Fruit fly (Drosophila melanogaster) whole organism, embryonic: ENCODE measurements around the gene CG13049.

Experiments
- Bdp1 ChIP-seq: fragments of 200-800 bp; sonication (Bioruptor generic); optimal IDR thresholded peaks from 3 replicates; lab custom pipeline; 2016; ENCODE audit warnings: missing biosample characterization, missing genetic modification characterization
- CG11398 ChIP-seq: fragments of 200-800 bp; sonication (Bioruptor generic); optimal IDR thresholded peaks from 2 replicates; lab custom pipeline; 2016; ENCODE audit warnings: missing biosample characterization, missing genetic modification characterization
- CG12744 ChIP-seq: fragments of 200-800 bp; sonication (Bioruptor generic); optimal IDR thresholded peaks from 2 replicates; lab custom pipeline; 2016; ENCODE audit warnings: missing biosample characterization, missing genetic modification characterization
- CG12942 ChIP-seq: fragments of 200-800 bp; sonication (Bioruptor generic); optimal IDR thresholded peaks from 3 replicates; lab custom pipeline; 2016; ENCODE audit warnings: missing biosample characterization, missing genetic modification characterization
- CG1647 ChIP-seq: fragments of 200-800 bp; sonication (Bioruptor generic); optimal IDR thresholded peaks from 3 replicates; lab custom pipeline; 2016; ENCODE audit warnings: missing biosample characterization, missing genetic modification characterization
- CG16863 ChIP-seq: fragments of 200-800 bp; sonication (Bioruptor generic); optimal IDR thresholded peaks from 3 replicates; lab custom pipeline; 2016; ENCODE audit warnings: missing biosample characterization, missing genetic modification characterization
- CG18619 ChIP-seq: fragments of 200-800 bp; sonication (Bioruptor generic); optimal IDR thresholded peaks from 3 replicates; lab custom pipeline; 2017; ENCODE audit warnings: missing biosample characterization, mild to moderate bottlenecking, missing genetic modification characterization
- CG30403 ChIP-seq: fragments of 200-800 bp; sonication (Bioruptor generic); optimal IDR thresholded peaks from 3 replicates; lab custom pipeline; 2016; ENCODE audit warnings: missing biosample characterization, missing genetic modification characterization
- CG3281 ChIP-seq: fragments of 200-800 bp; sonication (Bioruptor generic); optimal IDR thresholded peaks from 3 replicates; lab custom pipeline; 2017; ENCODE audit warnings: missing biosample characterization, mild to moderate bottlenecking, missing genetic modification characterization
- CG34224 ChIP-seq: fragments of 200-800 bp; sonication (Bioruptor generic); IDR thresholded peaks from 3 replicates; pipeline ENCODE4 v1.3.6; 2022; ENCODE audit warnings: missing biosample characterization, missing genetic modification characterization; ENCODE audit not compliant: partially characterized antibody
- CG4707 ChIP-seq: fragments of 200-800 bp; sonication (Bioruptor generic); optimal IDR thresholded peaks from 2 replicates; lab custom pipeline; 2018; ENCODE audit warnings: missing biosample characterization, mild to moderate bottlenecking, missing genetic modification characterization, moderate library complexity
- CG4820 ChIP-seq: fragments of 200-800 bp; sonication (Bioruptor generic); optimal IDR thresholded peaks from 3 replicates; lab custom pipeline; 2016; ENCODE audit warnings: missing biosample characterization, missing genetic modification characterization
- CG7556 ChIP-seq: fragments of 200-800 bp; sonication (Bioruptor generic); optimal IDR thresholded peaks from 2 replicates; lab custom pipeline; 2017; ENCODE audit warnings: missing biosample characterization, mild to moderate bottlenecking, missing genetic modification characterization
- CG8089 ChIP-seq: fragments of 200-800 bp; sonication (Bioruptor generic); optimal IDR thresholded peaks from 3 replicates; lab custom pipeline; 2016; ENCODE audit warnings: missing biosample characterization, missing genetic modification characterization
- CG9817 ChIP-seq: fragments of 200-800 bp; sonication (Bioruptor generic); optimal IDR thresholded peaks from 2 replicates; lab custom pipeline; 2018; ENCODE audit warnings: missing biosample characterization, mild to moderate bottlenecking, missing genetic modification characterization, moderate library complexity
- Camta ChIP-seq: fragments of 200-800 bp; sonication (Bioruptor generic); optimal IDR thresholded peaks from 2 replicates; lab custom pipeline; 2016; ENCODE audit warnings: missing biosample characterization, missing genetic modification characterization
- Dref ChIP-seq: fragments of 200-800 bp; sonication (Bioruptor generic); IDR thresholded peaks from 2 replicates; pipeline ENCODE4 v1.3.6; 2022; ENCODE audit warnings: missing biosample characterization, missing genetic modification characterization
- Hand ChIP-seq: fragments of 200-800 bp; sonication (Bioruptor generic); optimal IDR thresholded peaks from 2 replicates; lab custom pipeline; 2017; ENCODE audit warnings: mild to moderate bottlenecking, missing biosample characterization, missing genetic modification reagents, missing genetic modification characterization
- Mes4 ChIP-seq: fragments of 200-800 bp; sonication (Bioruptor generic); optimal IDR thresholded peaks from 2 replicates; lab custom pipeline; 2016; ENCODE audit warnings: missing biosample characterization, missing genetic modification characterization
- Opbp ChIP-seq: fragments of 200-800 bp; sonication (Bioruptor generic); IDR thresholded peaks from 3 replicates; pipeline ENCODE4 v1.3.6; 2022; ENCODE audit warnings: missing biosample characterization, missing genetic modification characterization; ENCODE audit not compliant: partially characterized antibody
- Sry-β ChIP-seq: fragments of 200-800 bp; sonication (Bioruptor generic); optimal IDR thresholded peaks from 2 replicates; lab custom pipeline; 2018; ENCODE audit warnings: missing biosample characterization, mild to moderate bottlenecking, missing genetic modification characterization, moderate library complexity
- Sry-δ ChIP-seq: fragments of 200-800 bp; sonication (Bioruptor generic); optimal IDR thresholded peaks from 2 replicates; lab custom pipeline; 2016; ENCODE audit warnings: missing biosample characterization, missing genetic modification characterization
- TFAM ChIP-seq: fragments of 200-800 bp; sonication (Bioruptor generic); optimal IDR thresholded peaks from 2 replicates; lab custom pipeline; 2017; ENCODE audit warnings: missing biosample characterization, missing genetic modification characterization, inconsistent platforms
- Xrp1 ChIP-seq: fragments of 200-800 bp; sonication (Bioruptor generic); IDR thresholded peaks from 2 replicates; pipeline ENCODE4 v1.3.6; 2022; ENCODE audit warnings: missing biosample characterization, missing genetic modification characterization
- ara ChIP-seq: fragments of 200-800 bp; sonication (Bioruptor generic); IDR thresholded peaks from 2 replicates; pipeline ENCODE4 v1.3.6; 2022; ENCODE audit warnings: missing biosample characterization, missing genetic modification characterization
- cad ChIP-seq: fragments of >200 bp; optimal IDR thresholded peaks from 2 replicates; lab custom pipeline; 2017; ENCODE audit warnings: missing biosample characterization, missing genetic modification characterization
- chn ChIP-seq: fragments of 200-800 bp; sonication (Bioruptor generic); optimal IDR thresholded peaks from 2 replicates; lab custom pipeline; 2016; ENCODE audit warnings: missing biosample characterization, missing genetic modification characterization
- ci ChIP-seq: fragments of 200-800 bp; sonication (Bioruptor generic); IDR thresholded peaks from 3 replicates; pipeline ENCODE4 v1.3.6; 2022; ENCODE audit warnings: missing biosample characterization, missing genetic modification characterization
- crp ChIP-seq, 2 experiments: fragments of 200-800 bp; sonication (Bioruptor generic); optimal IDR thresholded peaks; 2 replicates in 1 of 2; 3 replicates in 1 of 2; lab custom pipeline; 2017; ENCODE audit warnings: missing biosample characterization in 2 of 2, missing genetic modification characterization in 2 of 2, mild to moderate bottlenecking in 1 of 2, moderate library complexity in 1 of 2
- da ChIP-seq: fragments of 200-800 bp; sonication (Bioruptor generic); optimal IDR thresholded peaks from 2 replicates; lab custom pipeline; 2016; ENCODE audit warnings: missing biosample characterization, missing genetic modification characterization
- dati ChIP-seq: fragments of 200-800 bp; sonication (Bioruptor generic); IDR thresholded peaks from 2 replicates; pipeline ENCODE4 v1.3.6; 2022; ENCODE audit warnings: missing biosample characterization, missing genetic modification characterization
- dimm ChIP-seq: fragments of 200-800 bp; sonication (Bioruptor generic); IDR thresholded peaks from 2 replicates; pipeline ENCODE4 v1.3.6; 2022; ENCODE audit warnings: missing biosample characterization, missing genetic modification characterization
- disco-r ChIP-seq: fragments of 200-800 bp; sonication (Bioruptor generic); optimal IDR thresholded peaks from 2 replicates; lab custom pipeline; 2016; ENCODE audit warnings: missing biosample characterization, missing genetic modification characterization
- gfzf ChIP-seq: fragments of 200-800 bp; sonication (Bioruptor generic); optimal IDR thresholded peaks from 2 replicates; lab custom pipeline; 2016; ENCODE audit warnings: missing biosample characterization, mild to moderate bottlenecking, missing genetic modification characterization, moderate library complexity
- h ChIP-seq: fragments of >200 bp; optimal IDR thresholded peaks from 2 replicates; lab custom pipeline; 2017
- kah ChIP-seq: fragments of 200-800 bp; sonication (Bioruptor generic); optimal IDR thresholded peaks from 2 replicates; lab custom pipeline; 2018; ENCODE audit warnings: missing biosample characterization, mild to moderate bottlenecking, missing genetic modification characterization
- maf-S ChIP-seq: fragments of 200-800 bp; sonication (Bioruptor generic); optimal IDR thresholded peaks from 2 replicates; lab custom pipeline; 2016; ENCODE audit warnings: missing biosample characterization, missing genetic modification characterization
- mirr ChIP-seq: fragments of 200-800 bp; sonication (Bioruptor generic); optimal IDR thresholded peaks from 3 replicates; lab custom pipeline; 2018; ENCODE audit warnings: missing biosample characterization, mild to moderate bottlenecking, missing genetic modification characterization
- pfk ChIP-seq: fragments of 200-800 bp; sonication (Bioruptor generic); optimal IDR thresholded peaks from 2 replicates; lab custom pipeline; 2018; ENCODE audit warnings: missing biosample characterization, mild to moderate bottlenecking, missing genetic modification characterization, moderate library complexity
- pita ChIP-seq: fragments of 200-800 bp; sonication (Bioruptor generic); optimal IDR thresholded peaks from 2 replicates; lab custom pipeline; 2017; ENCODE audit warnings: missing biosample characterization, mild to moderate bottlenecking, missing genetic modification characterization
- prd ChIP-seq, 3 experiments: fragments of >200 bp in 2 of 3; fragments of 200-800 bp in 1 of 3; sonication (Bioruptor generic) in 1 of 3; optimal IDR thresholded peaks in 2 of 3; IDR thresholded peaks in 1 of 3; 2 replicates in 2 of 3; 3 replicates in 1 of 3; pipeline versions ENCODE4 v1.3.6 to Lab custom; 2017 to 2022; ENCODE audit warnings: missing biosample characterization in 1 of 3, missing genetic modification characterization in 1 of 3
- repo ChIP-seq: fragments of 200-800 bp; sonication (Bioruptor generic); optimal IDR thresholded peaks from 2 replicates; lab custom pipeline; 2016; ENCODE audit warnings: missing biosample characterization, missing genetic modification characterization
- rib ChIP-seq: fragments of 200-800 bp; sonication (Bioruptor generic); IDR thresholded peaks from 2 replicates; pipeline ENCODE4 v1.3.6; 2022; ENCODE audit warnings: missing biosample characterization, missing genetic modification characterization
- sc ChIP-seq, 3 experiments: fragments of >200 bp in 2 of 3; fragments of 200-800 bp in 1 of 3; sonication (Bioruptor generic) in 1 of 3; optimal IDR thresholded peaks; 2 replicates in 2 of 3; 3 replicates in 1 of 3; lab custom pipeline; 2017; ENCODE audit warnings: mild to moderate bottlenecking in 1 of 3, missing biosample characterization in 1 of 3, missing genetic modification characterization in 1 of 3, missing genetic modification reagents in 1 of 3
- scrt ChIP-seq: fragments of 200-800 bp; sonication (Bioruptor generic); optimal IDR thresholded peaks from 2 replicates; lab custom pipeline; 2018; ENCODE audit warnings: missing biosample characterization, mild to moderate bottlenecking, missing genetic modification characterization, moderate library complexity
- stc ChIP-seq: fragments of 200-800 bp; sonication (Bioruptor generic); IDR thresholded peaks from 2 replicates; pipeline ENCODE4 v1.3.6; 2022; ENCODE audit warnings: missing biosample characterization, missing genetic modification characterization
- tio ChIP-seq: fragments of 200-800 bp; sonication (Bioruptor generic); optimal IDR thresholded peaks from 2 replicates; lab custom pipeline; 2017; ENCODE audit warnings: missing biosample characterization, missing genetic modification characterization, inconsistent platforms
- tll ChIP-seq, 2 experiments: fragments of 200-800 bp in 1 of 2; fragments of >200 bp in 1 of 2; sonication (Bioruptor generic) in 1 of 2; optimal IDR thresholded peaks; 2 replicates each; lab custom pipeline; 2017 to 2019; ENCODE audit warnings: missing biosample characterization in 2 of 2, missing genetic modification characterization in 2 of 2, mild to moderate bottlenecking in 1 of 2, moderate library complexity in 1 of 2
- wdn ChIP-seq: fragments of 200-800 bp; sonication (Bioruptor generic); IDR thresholded peaks from 2 replicates; pipeline ENCODE4 v1.3.6; 2022; ENCODE audit warnings: missing biosample characterization, missing genetic modification characterization

The CG13049 gene

dm6 chr3L:16328207-16328891 is 46.6 kb upstream of the CG13049 start, which contains the start of gene CG13058 (continued):
- TF ChIP-seq Camta (GFP tag; lab: Kevin White, UChicago) = no peak
- TF ChIP-seq Sry-δ (GFP tag; lab: Kevin White, UChicago) = peak; percentile 32
- no peak for TF ChIP-seq CG34224 (GFP tag; lab: Robert Waterston, UW)
- TF ChIP-seq CG16863 (GFP tag; lab: Kevin White, UChicago) = peak; percentile 70
- no peak for TF ChIP-seq ara (GFP tag; lab: Robert Waterston, UW)
- no peak for TF ChIP-seq da (GFP tag; lab: Kevin White, UChicago)
- TF ChIP-seq scrt (GFP tag; lab: Kevin White, UChicago) = peak; percentile 37
- TF ChIP-seq CG9817 (tag; lab: Kevin White, UChicago) = peak; percentile 71
- no peak for TF ChIP-seq prd (optimal IDR thresholded peaks at IDR 0.05; lab: Kevin White, UChicago)
- TF ChIP-seq prd (GFP tag; IDR thresholded peaks at IDR 0.05; lab: Robert Waterston, UW) = no peak; the same call in 2 of the 3 replicates
- peak; percentile 43 for TF ChIP-seq CG3281 (GFP tag; lab: Kevin White, UChicago)
- TF ChIP-seq CG12942 (GFP tag; lab: Kevin White, UChicago) = peak; percentile 45
- TF ChIP-seq repo (GFP tag; lab: Kevin White, UChicago) = no peak
- TF ChIP-seq gfzf (GFP tag; lab: Kevin White, UChicago) = no peak
- peak; percentile 69 for TF ChIP-seq CG7556 (GFP tag; lab: Kevin White, UChicago)
- no peak for TF ChIP-seq mirr (GFP tag; lab: Kevin White, UChicago)
- TF ChIP-seq Mes4 (GFP tag; lab: Kevin White, UChicago) = peak; percentile 25
- TF ChIP-seq rib (GFP tag; lab: Robert Waterston, UW) = no peak
- peak; percentile 46 for TF ChIP-seq chn
- peak; percentile 30 for TF ChIP-seq CG11398
- TF ChIP-seq dimm (GFP tag; lab: Robert Waterston, UW) = peak; percentile 23; the same call in 1 of the 2 replicates
- peak; percentile 41 for TF ChIP-seq CG8089 (GFP tag; lab: Kevin White, UChicago)
- no peak for TF ChIP-seq CG12744
- TF ChIP-seq stc (GFP tag; lab: Robert Waterston, UW) = no peak
- no peak for TF ChIP-seq h (lab: Kevin White, UChicago)
- TF ChIP-seq pfk (GFP tag; lab: Kevin White, UChicago) = no peak
- TF ChIP-seq crp (GFP tag; optimal IDR thresholded peaks at IDR 0.05; lab: Kevin White, UChicago) = peak in 1 of 2 experiments; percentile 15
- TF ChIP-seq CG1647 (GFP tag; lab: Kevin White, UChicago) = peak; percentile 44
- no peak for TF ChIP-seq Dref (GFP tag; lab: Robert Waterston, UW)
- no peak for TF ChIP-seq Sry-β (GFP tag; lab: Kevin White, UChicago)
- TF ChIP-seq CG18619 (GFP tag; lab: Kevin White, UChicago) = peak; percentile 61
- no peak for TF ChIP-seq tll (GFP tag; optimal IDR thresholded peaks at IDR 0.05; lab: Kevin White, UChicago)
- TF ChIP-seq pita (GFP tag; lab: Kevin White, UChicago) = no peak
- no peak for TF ChIP-seq sc (optimal IDR thresholded peaks at IDR 0.05; lab: Kevin White, UChicago)
- TF ChIP-seq sc (GFP tag; optimal IDR thresholded peaks at IDR 0.05; lab: Kevin White, UChicago) = no peak
- no peak for TF ChIP-seq cad
- no peak for TF ChIP-seq Opbp (GFP tag; lab: Robert Waterston, UW)
- peak; percentile 10 for TF ChIP-seq Bdp1 (GFP tag; lab: Kevin White, UChicago)
- TF ChIP-seq wdn (GFP tag; lab: Robert Waterston, UW) = 0 out of 2 replicates have a peak, but pooled peaks have one; percentile 60
- TF ChIP-seq maf-S = peak; percentile 16
- TF ChIP-seq CG4820 = peak; percentile 57
- TF ChIP-seq CG4707 (GFP tag; lab: Kevin White, UChicago) = no peak
- no peak; the same call in 1 of the 2 replicates for TF ChIP-seq Xrp1
- peak; percentile 61 for TF ChIP-seq CG30403 (GFP tag; lab: Kevin White, UChicago)
- peak; percentile 2 for TF ChIP-seq tio
- no peak for TF ChIP-seq TFAM (GFP tag; lab: Kevin White, UChicago)
- peak; percentile 13 for TF ChIP-seq disco-r (GFP tag; lab: Kevin White, UChicago)
- TF ChIP-seq kah (GFP tag; lab: Kevin White, UChicago) = peak; percentile 19
- TF ChIP-seq dati = no peak
- TF ChIP-seq ci (GFP tag; lab: Robert Waterston, UW) = peak; percentile 75
- peak; percentile 3 for TF ChIP-seq Hand (GFP tag; lab: Kevin White, UChicago)
